Worm (Caenorhabditis elegans): ENCODE data around the gene F58E6.13.

The F58E6.13 gene

ce11 chrV:9763759-9764158, 18.7 kb downstream of the F58E6.13 start:
- TF ChIP-seq ahr-1 (tag; optimal IDR thresholded peaks at IDR 0.05) (no peak), syd-9 (tag; optimal IDR thresholded peaks at IDR 0.05) (no peak), ceh-22 (tag; optimal IDR thresholded peaks at IDR 0.05) (no peak), ceh-30 (tag; optimal IDR thresholded peaks at IDR 0.05) (no peak), Y22D7AL.16 (tag; optimal IDR thresholded peaks at IDR 0.05) (no peak), odd-2 (tag; optimal IDR thresholded peaks at IDR 0.05) (no peak), ceh-2 (tag; optimal IDR thresholded peaks at IDR 0.05) (no peak), K09A11.1 (tag; optimal IDR thresholded peaks at IDR 0.05; ENCODE audit: insufficient read depth) (no peak), elt-2 (tag; optimal IDR thresholded peaks at IDR 0.05) (no peak), ceh-6 (GFP tag; optimal IDR thresholded peaks at IDR 0.05) (no peak)

- TF ChIP-seq ama-1 (optimal IDR thresholded peaks at IDR 0.05) (no peak), ceh-18 (tag; optimal IDR thresholded peaks at IDR 0.05) (no peak), hlh-30 (tag; optimal IDR thresholded peaks at IDR 0.05; ENCODE audit: insufficient read depth) (no peak), pros-1 (tag; optimal IDR thresholded peaks at IDR 0.05) (no peak), lin-11 (tag; optimal IDR thresholded peaks at IDR 0.05) (no peak), che-1 (tag; optimal IDR thresholded peaks at IDR 0.05) (no peak), ttx-3 (tag; optimal IDR thresholded peaks at IDR 0.05) (no peak), C08G9.2 (tag; optimal IDR thresholded peaks at IDR 0.05) (no peak), ztf-16 (tag; optimal IDR thresholded peaks at IDR 0.05) (no peak)
Measured at ce11 chrV:9764552-9764951, 19.5 kb downstream of the F58E6.13 start.

- peak; percentile 15 for TF ChIP-seq ceh-31 (tag; optimal IDR thresholded peaks at IDR 0.05)
- no peak for TF ChIP-seq pha-2 (tag; optimal IDR thresholded peaks at IDR 0.05)
- no peak for TF ChIP-seq hlh-30 (tag; optimal IDR thresholded peaks at IDR 0.05; ENCODE audit: insufficient read depth)
- no peak for TF ChIP-seq unc-86 (tag; optimal IDR thresholded peaks at IDR 0.05)
- TF ChIP-seq ceh-30 (tag; optimal IDR thresholded peaks at IDR 0.05) = no peak
- TF ChIP-seq unc-3 (GFP tag; conservative IDR thresholded peaks at IDR 0.05) = no peak
- no peak for TF ChIP-seq unc-3 (tag; optimal IDR thresholded peaks at IDR 0.05)
Measured at ce11 chrV:9765622-9766021, 20.6 kb downstream of the F58E6.13 start.

ce11 chrV:9767941-9768340, 22.9 kb downstream of the F58E6.13 start:
- no peak for TF ChIP-seq ama-1 (optimal IDR thresholded peaks at IDR 0.05)
- no peak for TF ChIP-seq gmeb-2 (tag; optimal IDR thresholded peaks at IDR 0.05)
- no peak for TF ChIP-seq mec-3 (tag; optimal IDR thresholded peaks at IDR 0.05; ENCODE audit: borderline replicate concordance)
- TF ChIP-seq sdc-2 (tag; optimal IDR thresholded peaks at IDR 0.05) = no peak
- TF ChIP-seq hlh-6 (tag; optimal IDR thresholded peaks at IDR 0.05) = no peak
- no peak for TF ChIP-seq tbx-2 (tag; optimal IDR thresholded peaks at IDR 0.05)
- no peak for TF ChIP-seq rnt-1 (tag; optimal IDR thresholded peaks at IDR 0.05)
- TF ChIP-seq hlh-30 (tag; optimal IDR thresholded peaks at IDR 0.05; ENCODE audit: insufficient read depth) = no peak
- TF ChIP-seq lin-11 (tag; optimal IDR thresholded peaks at IDR 0.05) = no peak
- TF ChIP-seq eyg-1 (tag; optimal IDR thresholded peaks at IDR 0.05) = no peak
- no peak for TF ChIP-seq pat-9 (tag; optimal IDR thresholded peaks at IDR 0.05)
- TF ChIP-seq dmd-4 (tag; optimal IDR thresholded peaks at IDR 0.05; ENCODE audit: borderline replicate concordance) = no peak
- no peak for TF ChIP-seq pag-3 (tag; optimal IDR thresholded peaks at IDR 0.05; ENCODE audit: borderline replicate concordance)
- TF ChIP-seq ceh-34 (tag; optimal IDR thresholded peaks at IDR 0.05) = no peak
- no peak for TF ChIP-seq lim-6 (tag; optimal IDR thresholded peaks at IDR 0.05)
- TF ChIP-seq ceh-31 (tag; optimal IDR thresholded peaks at IDR 0.05) = no peak
- no peak for TF ChIP-seq ceh-45 (GFP tag; IDR thresholded peaks at IDR 0.05)
- TF ChIP-seq K02D7.2 (tag; optimal IDR thresholded peaks at IDR 0.05) = no peak
